Fruit fly (Drosophila melanogaster): Measurements from ENCODE around the gene CG7335.

Gene CG7335

dm6 chr3L:20103777-20104542, 29.1 kb downstream of the CG7335 start, which contains the start of gene CG14186:
Gene CG14186, minus strand, starts transcription at chr3L:20103827.
- TF ChIP-seq noc (tag; optimal IDR thresholded peaks at IDR 0.05) = no peak

dm6 chr3L:20097312-20097711, 35.8 kb downstream of the CG7335 start:
- TF ChIP-seq noc (tag; optimal IDR thresholded peaks at IDR 0.05) = no peak

- TF ChIP-seq noc (tag; optimal IDR thresholded peaks at IDR 0.05) = no peak
These were observed 44.2 kb downstream of the CG7335 start, which contains the start of gene sNPF-R for dm6 chr3L:20088755-20089334. Gene sNPF-R, minus strand, starts transcription at chr3L:20089007.

dm6 chr3L:20085035-20085434, 48.0 kb downstream of the CG7335 start:
- no peak for TF ChIP-seq noc (tag; optimal IDR thresholded peaks at IDR 0.05)
